Worm (Caenorhabditis elegans): ENCODE measurements around the gene nspg-10.

DNA sequence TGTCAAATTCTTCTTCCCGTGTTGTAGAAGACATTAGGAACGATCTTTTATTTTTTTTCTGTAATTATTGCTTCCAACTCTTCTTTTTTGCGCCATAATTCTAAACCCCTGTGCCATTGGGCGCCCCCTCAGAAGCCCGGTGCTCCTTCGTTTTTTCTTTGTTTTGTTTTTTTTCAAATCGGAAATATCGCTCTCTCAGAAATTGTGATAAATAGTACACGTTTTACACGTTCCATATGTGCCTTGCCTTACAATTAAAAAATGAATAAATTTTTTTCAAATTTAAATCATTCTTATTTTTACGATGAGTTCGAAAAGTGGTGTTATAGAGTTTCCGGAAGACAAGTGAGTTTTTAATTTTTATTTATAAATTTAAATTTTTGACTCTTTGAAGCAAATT is 43.9 kb downstream of the nspg-10 start, which contains the start of gene F29B9.7:
- no peak for TF ChIP-seq skn-1 (tag; optimal IDR thresholded peaks at IDR 0.05)
- TF ChIP-seq ZK546.5 (tag; optimal IDR thresholded peaks at IDR 0.05) = no peak
- no peak for TF ChIP-seq ztf-4 (tag; optimal IDR thresholded peaks at IDR 0.05)
- TF ChIP-seq tbx-2 (tag; optimal IDR thresholded peaks at IDR 0.05) = no peak
- no peak for TF ChIP-seq fos-1 (tag; optimal IDR thresholded peaks at IDR 0.05)
- TF ChIP-seq aly-2 (tag; optimal IDR thresholded peaks at IDR 0.05) = no peak
- no peak for TF ChIP-seq fkh-10 (GFP tag; optimal IDR thresholded peaks at IDR 0.05)
- TF ChIP-seq daf-12 (tag; optimal IDR thresholded peaks at IDR 0.05) = no peak
- TF ChIP-seq nhr-28 (tag; optimal IDR thresholded peaks at IDR 0.05) = no peak
- no peak for TF ChIP-seq ama-1 (optimal IDR thresholded peaks at IDR 0.05)
- no peak for TF ChIP-seq zag-1 (tag; optimal IDR thresholded peaks at IDR 0.05)
